Fruit fly (Drosophila melanogaster) Kc167 (cell line): ENCODE data around the gene CG18557.

Experiments
- Myc ChIP-seq: fragments of >200 bp; optimal IDR thresholded peaks from 2 replicates; lab custom pipeline; 2017; ENCODE audit warnings: missing external identifiers
- Sin3A ChIP-seq: fragments of >200 bp; optimal IDR thresholded peaks from 2 replicates; lab custom pipeline; 2018; ENCODE audit warnings: missing external identifiers
- h ChIP-seq: fragments of >200 bp; optimal IDR thresholded peaks from 3 replicates; lab custom pipeline; 2018; ENCODE audit warnings: missing external identifiers
- insv ChIP-seq: fragments of >200 bp; optimal IDR thresholded peaks from 3 replicates; lab custom pipeline; 2018; ENCODE audit warnings: missing external identifiers
- psq ChIP-seq: fragments of >200 bp; optimal IDR thresholded peaks from 2 replicates; lab custom pipeline; 2017; ENCODE audit warnings: missing external identifiers
- ttk ChIP-seq: sonication (Bioruptor generic); optimal IDR thresholded peaks from 2 replicates; lab custom pipeline; 2017; ENCODE audit warnings: missing external identifiers

dm6 chr2L:2861885-2862620, 16.5 kb upstream of the CG18557 start:
- no peak for TF ChIP-seq psq (lab: Kevin White, UChicago)
- no peak for TF ChIP-seq h (lab: Kevin White, UChicago)
- no peak for TF ChIP-seq ttk (lab: Kevin White, UChicago)
- no peak for TF ChIP-seq Myc (lab: Kevin White, UChicago)
- TF ChIP-seq insv: no peak
- TF ChIP-seq Sin3A: no peak
